Fruit fly (Drosophila melanogaster): ENCODE data around the gene Rabex-5.

Rabex-5 gene

dm6 chr3L:1320230-1320930 lies 24.7 kb downstream of the Rabex-5 start:
- TF ChIP-seq Mnt (GFP tag; optimal IDR thresholded peaks at IDR 0.05) (no peak), CG5204 (GFP tag; optimal IDR thresholded peaks at IDR 0.05) (no peak), pad (GFP tag; optimal IDR thresholded peaks at IDR 0.05) (peak; percentile 41), CG7045 (GFP tag; optimal IDR thresholded peaks at IDR 0.05) (no peak), CG33017 (tag; optimal IDR thresholded peaks at IDR 0.05) (no peak), cnc (optimal IDR thresholded peaks at IDR 0.05) (no peak), CG14711 (tag; optimal IDR thresholded peaks at IDR 0.05) (peak; percentile 53), CG1620 (GFP tag; optimal IDR thresholded peaks at IDR 0.05) (no peak), CG12768 (GFP tag; optimal IDR thresholded peaks at IDR 0.05) (no peak), Hr96 (GFP tag; optimal IDR thresholded peaks at IDR 0.05) (no peak), CG7101 (tag; optimal IDR thresholded peaks at IDR 0.05) (peak; percentile 41), bab1 (GFP tag; optimal IDR thresholded peaks at IDR 0.05) (peak; percentile 54), tj (GFP tag; optimal IDR thresholded peaks at IDR 0.05) (no peak)

DNA sequence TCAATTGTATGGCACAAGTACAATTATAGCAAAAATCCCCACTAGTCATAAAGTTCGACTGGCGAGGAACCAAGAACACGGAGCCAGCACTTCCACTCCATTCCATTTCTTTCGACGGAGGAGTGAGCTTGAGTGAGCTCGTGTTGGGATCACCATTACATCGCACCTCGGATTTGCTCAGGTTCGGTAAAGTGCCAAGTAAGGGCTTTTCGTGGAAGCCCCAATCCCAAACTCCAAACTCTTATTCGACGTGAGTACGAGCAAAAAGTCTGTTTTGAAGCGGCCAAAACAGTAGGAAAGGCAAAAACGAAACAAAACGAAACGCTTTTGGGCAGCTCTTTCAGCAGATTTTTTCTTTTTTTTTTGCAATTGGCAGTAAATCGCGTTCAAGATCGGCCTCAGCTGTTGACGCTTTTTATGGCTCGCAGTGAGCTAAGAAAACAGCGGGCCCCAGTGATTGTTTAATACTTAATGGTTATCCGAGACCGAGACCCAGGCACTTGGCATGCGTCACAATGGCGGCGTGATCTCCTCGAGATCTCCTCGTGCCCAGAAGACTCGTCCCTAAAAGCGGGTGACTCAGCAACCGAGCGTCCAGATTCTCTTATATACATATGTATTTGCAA lies 25.3 kb downstream of the Rabex-5 start:
- TF ChIP-seq CG5204 (GFP tag; optimal IDR thresholded peaks at IDR 0.05) = no peak
- peak; percentile 95 for TF ChIP-seq tj (GFP tag; optimal IDR thresholded peaks at IDR 0.05)
- TF ChIP-seq Clk (GFP tag; optimal IDR thresholded peaks at IDR 0.05) = no peak

- peak in 1 of 2 experiments; percentile 27 for TF ChIP-seq cnc (optimal IDR thresholded peaks at IDR 0.05)
- no peak for TF ChIP-seq tj (GFP tag; optimal IDR thresholded peaks at IDR 0.05)
These were observed 26.4 kb downstream of the Rabex-5 start for dm6 chr3L:1322159-1322558.

- TF ChIP-seq CG5204 (GFP tag; optimal IDR thresholded peaks at IDR 0.05) (no peak), CG14711 (tag; optimal IDR thresholded peaks at IDR 0.05) (no peak), CG7045 (GFP tag; optimal IDR thresholded peaks at IDR 0.05) (no peak), CG7101 (tag; optimal IDR thresholded peaks at IDR 0.05) (no peak), CG33017 (tag; optimal IDR thresholded peaks at IDR 0.05) (no peak), CG11617 (GFP tag; optimal IDR thresholded peaks at IDR 0.05) (no peak), cic (GFP tag; optimal IDR thresholded peaks at IDR 0.05) (no peak), Mnt (GFP tag; optimal IDR thresholded peaks at IDR 0.05) (no peak), toe (GFP tag; optimal IDR thresholded peaks at IDR 0.05) (no peak), Hr96 (GFP tag; optimal IDR thresholded peaks at IDR 0.05) (no peak), pad (GFP tag; optimal IDR thresholded peaks at IDR 0.05) (no peak), kay (GFP tag; ENCODE audit: borderline replicate concordance) (no peak), Clk (GFP tag; optimal IDR thresholded peaks at IDR 0.05) (no peak), CG12768 (GFP tag; optimal IDR thresholded peaks at IDR 0.05) (no peak), cnc (optimal IDR thresholded peaks at IDR 0.05) (no peak), ovo (GFP tag; optimal IDR thresholded peaks at IDR 0.05) (no peak)
These were observed 27.0 kb downstream of the Rabex-5 start, which contains the start of gene CG9184 for dm6 chr3L:1322706-1323105. Gene CG9184, minus strand, starts transcription at chr3L:1322806.

- no peak for TF ChIP-seq Hr96 (GFP tag; optimal IDR thresholded peaks at IDR 0.05)
- TF ChIP-seq tj (GFP tag; optimal IDR thresholded peaks at IDR 0.05) = peak; percentile 38
These were observed 27.4 kb downstream of the Rabex-5 start for dm6 chr3L:1323136-1323535.

- no peak for TF ChIP-seq CG5204 (GFP tag; optimal IDR thresholded peaks at IDR 0.05)
- no peak for TF ChIP-seq CG33017 (tag; optimal IDR thresholded peaks at IDR 0.05)
- peak; percentile 18 for TF ChIP-seq Mnt (GFP tag; optimal IDR thresholded peaks at IDR 0.05)
- no peak for TF ChIP-seq cnc (optimal IDR thresholded peaks at IDR 0.05)
- TF ChIP-seq CG1620 (GFP tag; optimal IDR thresholded peaks at IDR 0.05) = no peak
- TF ChIP-seq Clk (GFP tag; optimal IDR thresholded peaks at IDR 0.05) = no peak
- TF ChIP-seq ovo (GFP tag; optimal IDR thresholded peaks at IDR 0.05) = no peak
- no peak for TF ChIP-seq Crg-1 (GFP tag; optimal IDR thresholded peaks at IDR 0.05)
- TF ChIP-seq cic (GFP tag; optimal IDR thresholded peaks at IDR 0.05) = peak; percentile 32
These were observed 29.3 kb downstream of the Rabex-5 start for dm6 chr3L:1324818-1325625.

DNA sequence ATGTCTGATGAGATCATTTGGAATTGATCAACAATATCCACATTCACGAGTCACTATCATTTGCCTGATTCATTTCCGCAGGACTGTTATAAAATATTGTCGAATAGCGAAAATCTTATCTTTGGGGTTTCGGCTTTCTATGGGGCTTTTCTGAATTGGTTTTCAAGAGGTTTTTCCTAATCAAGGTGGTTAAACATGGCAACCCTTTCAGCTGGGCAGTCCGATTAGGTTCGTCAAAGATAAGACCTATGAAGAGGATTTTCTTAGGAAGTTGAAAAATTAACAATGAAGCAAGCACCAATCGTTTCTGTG lies 29.9 kb downstream of the Rabex-5 start:
- TF ChIP-seq cnc (optimal IDR thresholded peaks at IDR 0.05) (no peak), CG14711 (tag; optimal IDR thresholded peaks at IDR 0.05) (no peak), CG33017 (tag; optimal IDR thresholded peaks at IDR 0.05) (no peak), cic (GFP tag; optimal IDR thresholded peaks at IDR 0.05) (peak; percentile 22)

Data from whole organism, adult.